Worm (Caenorhabditis elegans): ENCODE data around the gene dnj-14.

The dnj-14 gene

DNA sequence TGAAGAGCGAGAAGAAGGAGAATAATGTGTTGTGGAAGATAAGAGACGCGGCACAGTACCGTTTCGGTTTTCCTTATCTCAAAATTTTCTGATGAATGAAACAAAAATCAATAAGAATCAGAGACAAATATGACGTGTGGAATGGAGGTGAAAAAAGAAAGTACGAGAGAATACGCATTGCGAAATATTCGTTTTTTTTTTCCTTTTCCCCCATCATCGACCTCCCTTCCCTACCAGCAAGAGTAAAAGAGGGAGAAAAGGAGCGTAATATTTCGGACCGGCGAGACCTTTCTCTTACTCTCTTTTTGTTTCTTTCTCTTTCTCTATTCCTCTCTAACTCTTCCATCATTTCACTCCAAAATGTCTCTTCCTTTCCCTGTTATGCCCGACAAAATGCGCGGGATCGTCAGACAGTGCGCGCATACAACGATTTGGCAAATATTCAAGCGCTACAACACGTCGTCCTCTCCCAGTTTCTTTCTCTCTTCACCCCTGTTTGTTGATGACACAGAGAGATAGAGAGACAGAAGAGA is 49.2 kb downstream of the dnj-14 start:
- no peak for TF ChIP-seq pax-1 (tag; optimal IDR thresholded peaks at IDR 0.05)
- no peak for TF ChIP-seq fax-1 (tag; optimal IDR thresholded peaks at IDR 0.05)
- no peak for TF ChIP-seq che-1 (tag; optimal IDR thresholded peaks at IDR 0.05)
- no peak for TF ChIP-seq tbx-7 (tag; optimal IDR thresholded peaks at IDR 0.05)
- no peak for TF ChIP-seq ceh-9 (tag; optimal IDR thresholded peaks at IDR 0.05)
- TF ChIP-seq hlh-6 (tag; optimal IDR thresholded peaks at IDR 0.05) = no peak
- no peak for TF ChIP-seq odd-2 (tag; optimal IDR thresholded peaks at IDR 0.05)
- TF ChIP-seq ceh-18 (tag; optimal IDR thresholded peaks at IDR 0.05) = peak; percentile 44
- TF ChIP-seq ceh-22 (tag; optimal IDR thresholded peaks at IDR 0.05) = no peak
- TF ChIP-seq pha-4 (tag; optimal IDR thresholded peaks at IDR 0.05) = no peak
- peak; percentile 21 for TF ChIP-seq nfya-1 (tag; optimal IDR thresholded peaks at IDR 0.05)
- TF ChIP-seq ceh-34 (tag; optimal IDR thresholded peaks at IDR 0.05) = peak; percentile 12
- no peak for TF ChIP-seq hlh-8 (tag; optimal IDR thresholded peaks at IDR 0.05)
- no peak for TF ChIP-seq elt-4 (tag; optimal IDR thresholded peaks at IDR 0.05)
- no peak for TF ChIP-seq hlh-13 (GFP tag; optimal IDR thresholded peaks at IDR 0.05)
- peak; percentile 41 for TF ChIP-seq elt-2 (tag; optimal IDR thresholded peaks at IDR 0.05)
- TF ChIP-seq ref-2 (tag; optimal IDR thresholded peaks at IDR 0.05) = peak; percentile 19
- peak; percentile 38 for TF ChIP-seq ceh-31 (tag; optimal IDR thresholded peaks at IDR 0.05)
- TF ChIP-seq pha-2 (tag; optimal IDR thresholded peaks at IDR 0.05) = peak; percentile 8
- no peak for TF ChIP-seq hlh-15 (tag; optimal IDR thresholded peaks at IDR 0.05)
- peak; percentile 21 for TF ChIP-seq pros-1 (tag; optimal IDR thresholded peaks at IDR 0.05)

DNA sequence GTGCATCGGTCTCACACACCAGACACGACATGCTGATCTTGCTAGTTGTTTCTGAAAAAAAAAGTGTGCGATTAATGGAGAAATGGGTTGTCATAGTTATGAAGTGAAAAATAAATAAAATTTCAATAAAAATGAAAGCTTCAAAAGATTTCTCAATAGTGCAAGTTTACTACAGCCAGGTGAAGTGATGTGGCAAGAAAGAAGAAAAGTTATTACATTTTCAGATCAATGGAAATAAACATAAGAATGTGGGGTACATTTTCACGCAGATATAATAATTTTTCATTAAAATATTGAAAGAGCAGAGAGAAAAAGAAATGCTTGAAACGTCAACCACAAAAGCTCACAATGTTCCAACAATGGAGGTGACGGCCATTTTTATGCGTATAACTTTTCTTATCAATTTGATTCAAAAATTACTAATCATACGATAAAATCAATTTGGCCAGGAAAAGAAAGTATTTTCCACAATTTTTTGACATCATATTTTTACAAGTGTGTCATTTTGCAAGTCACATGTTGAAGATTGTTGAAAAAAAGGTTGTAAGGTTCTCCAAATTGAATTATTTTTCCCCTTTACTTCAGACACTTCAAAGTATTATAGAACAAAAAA is 51.2 kb downstream of the dnj-14 start, which contains the start of gene nhr-45:
nhr-45 (minus strand) TSS at position 51 of the 613 bp plus-strand sequence.
- TF ChIP-seq F13H6.1 (tag; optimal IDR thresholded peaks at IDR 0.05) (no peak), unc-42 (tag; optimal IDR thresholded peaks at IDR 0.05) (no peak), pax-1 (tag; optimal IDR thresholded peaks at IDR 0.05) (no peak), ceh-31 (tag; optimal IDR thresholded peaks at IDR 0.05) (no peak), K09A11.1 (tag; optimal IDR thresholded peaks at IDR 0.05; ENCODE audit: insufficient read depth) (no peak), nhr-11 (tag; optimal IDR thresholded peaks at IDR 0.05) (no peak), ref-2 (tag; optimal IDR thresholded peaks at IDR 0.05) (no peak), Y22D7AL.16 (tag; optimal IDR thresholded peaks at IDR 0.05) (no peak), ceh-19 (GFP tag; optimal IDR thresholded peaks at IDR 0.05) (no peak), sdc-2 (tag; optimal IDR thresholded peaks at IDR 0.05) (no peak), pag-3 (tag; optimal IDR thresholded peaks at IDR 0.05; ENCODE audit: borderline replicate concordance) (no peak), ceh-48 (tag; optimal IDR thresholded peaks at IDR 0.05) (no peak), ceh-18 (tag; optimal IDR thresholded peaks at IDR 0.05) (no peak), ceh-30 (tag; optimal IDR thresholded peaks at IDR 0.05) (no peak), ttx-3 (tag; optimal IDR thresholded peaks at IDR 0.05) (no peak), madf-2 (tag; optimal IDR thresholded peaks at IDR 0.05) (no peak), npax-4 (tag; optimal IDR thresholded peaks at IDR 0.05) (no peak), hlh-30 (tag; optimal IDR thresholded peaks at IDR 0.05; ENCODE audit: insufficient read depth) (no peak)
